Worm (Caenorhabditis elegans): ENCODE results near the gene Y50E8A.6.

The Y50E8A.6 gene

DNA sequence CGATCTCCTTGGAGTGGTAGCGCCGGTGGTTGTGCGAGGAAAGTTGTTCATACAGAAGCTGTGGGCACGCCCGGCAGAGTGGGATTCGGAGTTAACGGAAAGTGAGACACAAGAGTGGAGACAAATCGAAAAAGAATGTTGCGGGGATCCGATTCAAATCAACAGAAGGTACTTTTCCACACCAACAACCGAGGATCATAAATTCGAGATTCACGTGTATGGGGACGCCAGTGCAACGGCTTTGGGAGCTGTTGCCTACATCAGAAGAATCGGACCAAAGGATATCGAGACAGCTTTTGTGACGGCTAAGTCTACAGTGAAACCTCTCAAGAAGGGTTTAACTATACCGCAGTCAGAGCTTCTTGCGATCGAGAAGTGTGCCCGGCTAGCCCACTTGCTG is 22.4 kb upstream of the Y50E8A.6 start:
- TF ChIP-seq aptf-3 (GFP tag; IDR thresholded peaks at IDR 0.05) (no peak), K11D2.4 (GFP tag; IDR thresholded peaks at IDR 0.05) (no peak), egl-44 (GFP tag; IDR thresholded peaks at IDR 0.05) (no peak), F37B4.10 (GFP tag; IDR thresholded peaks at IDR 0.05) (no peak), lin-54 (GFP tag; optimal IDR thresholded peaks at IDR 0.05) (no peak), dox-1 (GFP tag; IDR thresholded peaks at IDR 0.05) (no peak), efl-1 (GFP tag; optimal IDR thresholded peaks at IDR 0.05) (no peak)

DNA sequence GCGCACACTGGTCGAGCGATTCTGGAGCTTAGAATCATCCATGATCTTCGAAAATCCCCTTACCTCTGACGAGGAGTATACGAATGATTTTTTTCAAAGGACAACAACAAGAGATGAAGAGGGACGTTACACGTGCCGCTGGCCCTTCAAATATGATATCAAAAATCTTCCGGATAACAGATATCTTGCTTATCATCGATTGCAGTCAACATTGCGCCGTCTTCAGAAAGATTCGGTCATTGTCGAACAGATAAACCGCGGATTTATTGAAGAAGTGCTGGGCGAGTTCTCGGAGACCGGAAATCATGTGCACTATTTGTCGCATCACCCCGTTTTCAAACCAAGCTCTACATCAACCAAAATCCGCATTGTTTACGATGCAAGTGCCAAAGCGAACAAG is 21.4 kb upstream of the Y50E8A.6 start:
- TF ChIP-seq die-1 (tag; optimal IDR thresholded peaks at IDR 0.05) = no peak
- TF ChIP-seq ztf-18 (tag; optimal IDR thresholded peaks at IDR 0.05) = no peak
- no peak for TF ChIP-seq zim-3 (tag; optimal IDR thresholded peaks at IDR 0.05)
- TF ChIP-seq ztf-25 (GFP tag; IDR thresholded peaks at IDR 0.05) = no peak
- TF ChIP-seq ekl-4 (GFP tag; IDR thresholded peaks at IDR 0.05) = no peak
- TF ChIP-seq attf-6 (GFP tag; IDR thresholded peaks at IDR 0.05) = no peak
- TF ChIP-seq madf-3 (GFP tag; IDR thresholded peaks at IDR 0.05) = no peak
- TF ChIP-seq efl-1 (GFP tag; optimal IDR thresholded peaks at IDR 0.05) = no peak
- TF ChIP-seq fkh-3 (tag; optimal IDR thresholded peaks at IDR 0.05) = no peak
- TF ChIP-seq lsl-1 (GFP tag; optimal IDR thresholded peaks at IDR 0.05) = no peak

DNA sequence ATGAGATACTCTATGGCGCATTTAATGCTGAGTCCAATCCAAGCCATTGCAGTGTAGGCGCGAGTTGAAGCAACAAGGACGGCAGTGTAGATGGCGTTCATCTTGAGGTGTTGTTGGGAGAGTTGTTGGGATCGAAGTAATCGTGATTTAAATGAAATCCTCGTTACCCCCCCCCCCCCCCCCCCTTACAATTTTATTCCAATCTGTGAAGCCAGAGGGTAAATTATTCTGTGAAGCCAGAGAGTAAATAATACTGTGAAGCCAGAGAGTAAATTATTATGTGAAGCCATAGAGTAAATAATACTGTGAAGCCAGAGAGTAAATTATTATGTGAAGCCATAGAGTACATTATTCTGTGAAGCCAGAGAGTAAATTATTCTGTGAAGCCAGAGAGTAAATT is 9.2 kb upstream of the Y50E8A.6 start, which contains the start of gene nspa-10:
Gene nspa-10, minus strand, starts transcription at position 101 of the 400 bp plus-strand sequence.
- TF ChIP-seq egrh-3 (GFP tag; IDR thresholded peaks at IDR 0.05) = peak; percentile 17; the same call in 1 of the 2 replicates

DNA sequence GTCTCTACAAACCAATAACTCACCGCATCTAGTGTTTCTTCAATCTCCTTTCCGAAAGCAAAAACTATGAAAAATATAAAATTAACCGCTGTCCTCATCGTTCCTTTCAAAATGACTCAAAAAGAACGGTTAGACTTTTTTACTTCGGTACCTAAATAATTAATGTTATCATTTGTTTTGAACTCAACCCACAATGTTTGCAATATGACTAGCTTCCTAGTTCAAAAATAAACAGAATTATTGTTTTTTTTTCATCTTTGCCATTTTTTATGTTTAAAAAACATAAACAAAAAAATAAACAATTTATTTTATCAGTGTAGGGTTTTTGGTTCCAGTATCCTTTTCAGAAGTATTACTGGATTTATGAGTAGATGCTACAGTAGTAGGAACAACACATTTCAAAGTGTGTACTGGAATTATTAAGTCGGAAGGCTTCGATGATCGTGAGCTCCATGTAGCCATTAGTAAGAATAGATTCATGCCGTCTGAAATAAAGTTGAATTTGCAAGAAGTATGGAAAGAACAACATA is 7.5 kb upstream of the Y50E8A.6 start, which contains the start of the genes lipl-8 and Y50E8A.22:
Gene lipl-8, minus strand, starts transcription at position 101 of the 530 bp plus-strand sequence.
Gene Y50E8A.22, minus strand, starts transcription at position 480 of the 530 bp plus-strand sequence.
- TF ChIP-seq athp-1 (tag; optimal IDR thresholded peaks at IDR 0.05) = no peak
- no peak for TF ChIP-seq B0336.3 (GFP tag; IDR thresholded peaks at IDR 0.05)
- no peak for TF ChIP-seq unc-130 (GFP tag; optimal IDR thresholded peaks at IDR 0.05)
- TF ChIP-seq pha-4 (tag; optimal IDR thresholded peaks at IDR 0.05) = no peak
- no peak for TF ChIP-seq attf-5 (GFP tag; optimal IDR thresholded peaks at IDR 0.05)
- TF ChIP-seq ztf-26 (tag; optimal IDR thresholded peaks at IDR 0.05) = no peak
- TF ChIP-seq Y95B8A.8 (GFP tag; IDR thresholded peaks at IDR 0.05) = no peak
- no peak for TF ChIP-seq hmg-20 (GFP tag; IDR thresholded peaks at IDR 0.05)
- TF ChIP-seq lin-35 (GFP tag; optimal IDR thresholded peaks at IDR 0.05) = no peak
- TF ChIP-seq lir-1 (GFP tag; conservative IDR thresholded peaks at IDR 0.05) = no peak
- no peak for TF ChIP-seq die-1 (tag; optimal IDR thresholded peaks at IDR 0.05)
- no peak for TF ChIP-seq nfya-1 (tag; optimal IDR thresholded peaks at IDR 0.05; ENCODE audit: borderline replicate concordance, insufficient read depth)

DNA sequence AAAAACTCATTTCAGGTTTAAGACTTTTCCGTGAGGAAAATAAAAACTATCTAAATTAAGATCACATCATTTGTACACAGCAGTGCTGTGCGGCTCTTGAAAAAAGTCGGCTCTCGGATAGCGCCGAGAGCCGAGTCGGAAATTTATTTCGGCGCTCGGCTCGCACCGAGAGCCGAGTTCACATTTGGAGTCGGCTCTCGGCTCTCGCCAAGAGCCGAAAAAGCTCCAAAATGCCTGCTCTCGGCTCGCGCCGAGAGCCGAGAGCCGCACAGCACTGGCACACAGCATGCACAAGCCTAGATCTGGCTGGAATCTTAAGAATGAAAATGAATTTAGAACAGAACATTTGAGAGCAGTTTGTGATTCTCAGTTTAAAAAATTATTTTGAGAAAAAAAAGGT is 5.8 kb upstream of the Y50E8A.6 start:
- no peak for TF ChIP-seq pbrm-1 (GFP tag; IDR thresholded peaks at IDR 0.05)
- peak; percentile 70; the same call in 1 of the 2 replicates for TF ChIP-seq egrh-3 (GFP tag; IDR thresholded peaks at IDR 0.05)
- TF ChIP-seq zfh-2 (GFP tag; conservative IDR thresholded peaks at IDR 0.05) = peak; percentile 79; the same call in 1 of the 2 replicates

DNA sequence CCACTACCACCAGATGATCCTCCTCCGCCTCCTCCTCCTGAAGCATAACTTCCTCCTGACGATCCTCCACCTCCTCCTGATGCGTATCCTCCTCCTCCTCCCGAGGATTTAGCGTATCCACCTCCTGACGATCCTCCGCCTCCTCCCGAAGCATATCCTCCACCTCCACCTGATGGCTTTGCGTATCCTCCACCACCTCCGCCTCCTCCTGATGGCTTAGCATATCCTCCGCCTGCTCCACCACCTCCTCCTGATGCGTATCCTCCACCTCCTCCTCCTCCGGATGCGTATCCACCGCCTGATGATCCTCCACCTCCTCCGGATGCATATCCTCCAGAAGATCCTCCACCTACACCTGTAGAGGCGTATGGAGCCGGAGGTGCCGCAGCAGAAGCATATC is 3.7 kb upstream of the Y50E8A.6 start:
- TF ChIP-seq zfh-2 (GFP tag; conservative IDR thresholded peaks at IDR 0.05) = peak; percentile 85
- TF ChIP-seq T26A5.8 (tag; optimal IDR thresholded peaks at IDR 0.05) = no peak
- no peak for TF ChIP-seq rec-8 (tag; optimal IDR thresholded peaks at IDR 0.05)
- no peak for TF ChIP-seq hlh-12 (tag; optimal IDR thresholded peaks at IDR 0.05)
- TF ChIP-seq lin-26 (GFP tag; IDR thresholded peaks at IDR 0.05) = 0 out of 2 replicates have a peak, but pooled peaks have one; percentile 14
- TF ChIP-seq egrh-3 (GFP tag; IDR thresholded peaks at IDR 0.05) = peak; percentile 69

All from whole organism, young adult.